Worm (Caenorhabditis elegans) whole organism, L4 larva: ENCODE data around the gene K01A6.5.

Experiments used
- F49E8.2 ChIP-seq: sonication (generic microtip); optimal IDR thresholded peaks from 2 replicates; lab custom pipeline; 2016; ENCODE audit warnings: missing compliant biosample characterization, mild to moderate bottlenecking, missing genetic modification characterization, borderline replicate concordance
- Y105C5A.15 ChIP-seq: fragments of 200-800 bp; sonication (Bioruptor generic); IDR thresholded peaks from 2 replicates; pipeline ENCODE4 v1.3.6; 2022; ENCODE audit warnings: missing genetic modification characterization, missing compliant biosample characterization
- hlh-11 ChIP-seq: fragments of 200-800 bp; sonication (Bioruptor generic); optimal IDR thresholded peaks from 2 replicates; lab custom pipeline; 2018; ENCODE audit warnings: mild to moderate bottlenecking, missing genetic modification characterization, missing compliant biosample characterization
- lsy-2 ChIP-seq, 2 experiments: fragments of 150-350 bp in 1 of 2; sonication (generic microtip) in 1 of 2; optimal IDR thresholded peaks; 2 replicates each; lab custom pipeline; 2014 to 2017; ENCODE audit warnings: missing biosample characterization in 2 of 2, missing genetic modification characterization in 2 of 2
- madf-5 ChIP-seq, 2 experiments: fragments of 200-800 bp; sonication (Bioruptor generic); IDR thresholded peaks; 2 replicates each; pipeline ENCODE4 v1.3.6; 2022; ENCODE audit warnings: missing compliant biosample characterization in 2 of 2, missing genetic modification characterization in 2 of 2
- madf-9 ChIP-seq: fragments of 200-800 bp; sonication (Bioruptor generic); conservative IDR thresholded peaks from 2 replicates; pipeline ENCODE4 v1.3.6; 2022; ENCODE audit warnings: missing genetic modification reagents, missing genetic modification characterization, missing compliant biosample characterization
- mep-1 ChIP-seq: fragments of 150-350 bp; sonication (generic microtip); optimal IDR thresholded peaks from 3 replicates; lab custom pipeline; 2014; ENCODE audit warnings: missing biosample characterization, missing genetic modification characterization
- nhr-28 ChIP-seq: fragments of 150-350 bp; optimal IDR thresholded peaks from 2 replicates; lab custom pipeline; 2014; ENCODE audit warnings: missing biosample characterization, missing genetic modification characterization
- nhr-42 ChIP-seq: fragments of 200-800 bp; sonication (Bioruptor generic); IDR thresholded peaks from 2 replicates; pipeline ENCODE4 v1.3.6; 2022; ENCODE audit warnings: missing genetic modification characterization, missing compliant biosample characterization
- nhr-76 ChIP-seq: fragments of 150-350 bp; optimal IDR thresholded peaks from 2 replicates; lab custom pipeline; 2014; ENCODE audit warnings: missing biosample characterization, missing genetic modification characterization
- snpc-1.2 ChIP-seq: fragments of 200-800 bp; sonication (Bioruptor generic); IDR thresholded peaks from 2 replicates; pipeline ENCODE4 v1.3.6; 2022; ENCODE audit warnings: missing genetic modification reagents, missing genetic modification characterization, missing compliant biosample characterization
- snpc-4 ChIP-seq: fragments of 150-350 bp; optimal IDR thresholded peaks from 2 replicates; lab custom pipeline; 2014; ENCODE audit warnings: missing biosample characterization, missing genetic modification characterization
- zag-1 ChIP-seq: fragments of 150-350 bp; optimal IDR thresholded peaks from 2 replicates; lab custom pipeline; 2014; ENCODE audit warnings: missing biosample characterization, missing genetic modification characterization
- zfp-2 ChIP-seq: sonication (generic microtip); optimal IDR thresholded peaks from 2 replicates; lab custom pipeline; 2016; ENCODE audit warnings: mild to moderate bottlenecking, missing genetic modification characterization, missing compliant biosample characterization

ce11 chrIV:11773692-11774225 is 31.3 kb downstream of the K01A6.5 start, which contains the start of gene lips-5:
- TF ChIP-seq madf-5 (GFP tag; IDR thresholded peaks at IDR 0.05; lab: Robert Waterston, UW) (no peak), F49E8.2 (no peak), hlh-11 (no peak), nhr-28 (peak; percentile 47), Y105C5A.15 (GFP tag; lab: Robert Waterston, UW) (no peak), nhr-76 (tag; lab: Kevin White, UChicago) (no peak), zfp-2 (tag; lab: Kevin White, UChicago) (no peak), madf-9 (no peak), snpc-4 (tag; lab: Kevin White, UChicago) (no peak), nhr-42 (GFP tag; lab: Robert Waterston, UW) (no peak), lsy-2 (tag; optimal IDR thresholded peaks at IDR 0.05; lab: Kevin White, UChicago) (no peak), zag-1 (tag; lab: Kevin White, UChicago) (no peak), snpc-1.2 (GFP tag; lab: Robert Waterston, UW) (no peak), mep-1 (no peak)
